Fruit fly (Drosophila melanogaster) whole organism, wandering third instar larva: ENCODE measurements around the gene Sid.
A peak's percentile ranks its signal among the peaks of the same experiment; 100 is the strongest.

Source experiments
- Dfd ChIP-seq: fragments of >200 bp; optimal IDR thresholded peaks from 2 replicates; lab custom pipeline; 2017; ENCODE audit warnings: missing biosample characterization, missing genetic modification characterization
- Hr83 ChIP-seq: fragments of 200-300 bp; sonication (Bioruptor generic); optimal IDR thresholded peaks from 2 replicates; lab custom pipeline; 2016; ENCODE audit warnings: missing biosample characterization, mild to moderate bottlenecking, missing genetic modification characterization, moderate library complexity; ENCODE audit not compliant: poor library complexity, severe bottlenecking
- N ChIP-seq: fragments of >200 bp; optimal IDR thresholded peaks from 2 replicates; lab custom pipeline; 2018; ENCODE audit warnings: missing biosample characterization, missing external identifiers, missing genetic modification characterization
- br ChIP-seq: fragments of 200-800 bp; sonication (Bioruptor generic); optimal IDR thresholded peaks from 2 replicates; lab custom pipeline; 2016; ENCODE audit warnings: missing biosample characterization, missing genetic modification characterization
- brk ChIP-seq: fragments of 200-800 bp; sonication (Bioruptor generic); optimal IDR thresholded peaks from 2 replicates; lab custom pipeline; 2016; ENCODE audit warnings: missing biosample characterization, mild to moderate bottlenecking, missing genetic modification characterization
- dsf ChIP-seq: sonication (Bioruptor generic); optimal IDR thresholded peaks from 2 replicates; lab custom pipeline; 2016; ENCODE audit warnings: missing biosample characterization, missing genetic modification characterization, borderline replicate concordance
- fru ChIP-seq: fragments of 200-800 bp; sonication (Bioruptor generic); optimal IDR thresholded peaks from 3 replicates; lab custom pipeline; 2016; ENCODE audit warnings: missing biosample characterization, mild to moderate bottlenecking, missing genetic modification characterization
- h ChIP-seq: fragments of 200-800 bp; sonication (Bioruptor generic); optimal IDR thresholded peaks from 3 replicates; lab custom pipeline; 2016; ENCODE audit warnings: missing biosample characterization, mild to moderate bottlenecking, missing genetic modification characterization

DNA sequence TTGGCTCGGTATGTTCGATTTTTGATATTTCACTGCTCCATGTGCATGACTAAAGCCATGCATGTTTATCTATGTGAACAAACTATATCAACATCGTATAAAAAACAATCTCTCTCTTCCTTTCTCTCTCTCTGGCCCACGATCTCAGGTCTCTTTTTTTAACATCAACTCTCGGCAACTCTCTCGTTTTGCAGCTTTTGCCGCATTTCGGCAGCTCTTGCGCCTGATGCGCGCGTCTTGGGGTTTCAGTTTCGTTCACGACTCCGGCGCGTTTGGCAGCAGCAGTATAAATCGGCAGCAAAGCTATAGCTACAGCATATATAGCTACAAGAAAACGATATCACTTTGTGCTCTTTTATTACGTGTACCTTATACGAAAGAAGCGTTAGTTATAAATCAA lies 4.3 kb downstream of the Sid start, which contains the start of gene snu:
- TF ChIP-seq brk (GFP tag; lab: Kevin White, UChicago) (no peak), Hr83 (GFP tag; lab: Kevin White, UChicago) (no peak), dsf (GFP tag; lab: Kevin White, UChicago) (no peak), fru (GFP tag; lab: Kevin White, UChicago) (no peak), br (no peak), h (peak; percentile 3), N (GFP tag; lab: Kevin White, UChicago) (no peak), Dfd (GFP tag; lab: Kevin White, UChicago) (no peak)
